Fruit fly (Drosophila melanogaster) whole organism, embryonic: ENCODE results near the gene wds.

ENCODE experiments used
- Atf-2 ChIP-seq: fragments of 200-800 bp; sonication (Bioruptor generic); optimal IDR thresholded peaks from 2 replicates; lab custom pipeline; 2016; ENCODE audit warnings: missing biosample characterization, missing genetic modification characterization
- CG10209 ChIP-seq: fragments of 200-800 bp; sonication (Bioruptor generic); optimal IDR thresholded peaks from 3 replicates; lab custom pipeline; 2017; ENCODE audit warnings: missing biosample characterization, mild to moderate bottlenecking, missing genetic modification characterization, missing genetic modification reagents
- CG10366 ChIP-seq: fragments of 200-800 bp; sonication (Bioruptor generic); IDR thresholded peaks from 2 replicates; pipeline ENCODE4 v1.3.6; 2022; ENCODE audit warnings: missing biosample characterization, missing genetic modification characterization
- CG11504 ChIP-seq: fragments of 200-800 bp; sonication (Bioruptor generic); optimal IDR thresholded peaks from 3 replicates; lab custom pipeline; 2019; ENCODE audit warnings: missing biosample characterization, mild to moderate bottlenecking, missing genetic modification characterization, moderate library complexity
- CG12391 ChIP-seq: fragments of 200-800 bp; sonication (Bioruptor generic); optimal IDR thresholded peaks from 3 replicates; lab custom pipeline; 2018; ENCODE audit warnings: missing biosample characterization, mild to moderate bottlenecking, missing genetic modification characterization, moderate library complexity
- CG13424 ChIP-seq: fragments of 200-800 bp; sonication (Bioruptor generic); optimal IDR thresholded peaks from 2 replicates; lab custom pipeline; 2019; ENCODE audit warnings: missing biosample characterization, mild to moderate bottlenecking, missing genetic modification characterization, moderate library complexity
- CG13775 ChIP-seq: fragments of 200-800 bp; sonication (Bioruptor generic); optimal IDR thresholded peaks from 3 replicates; lab custom pipeline; 2017; ENCODE audit warnings: missing biosample characterization, mild to moderate bottlenecking, missing genetic modification characterization
- CG16863 ChIP-seq: fragments of 200-800 bp; sonication (Bioruptor generic); optimal IDR thresholded peaks from 3 replicates; lab custom pipeline; 2016; ENCODE audit warnings: missing biosample characterization, missing genetic modification characterization
- CG17612 ChIP-seq: fragments of 200-800 bp; sonication (Bioruptor generic); IDR thresholded peaks from 2 replicates; pipeline ENCODE4 v1.3.6; 2022; ENCODE audit warnings: missing biosample characterization, missing genetic modification characterization
- CG2712 ChIP-seq: fragments of 200-800 bp; optimal IDR thresholded peaks from 3 replicates; lab custom pipeline; 2019; ENCODE audit warnings: missing biosample characterization, mild to moderate bottlenecking, missing genetic modification characterization, moderate library complexity
- CG4617 ChIP-seq: fragments of 200-800 bp; sonication (Bioruptor generic); optimal IDR thresholded peaks from 3 replicates; lab custom pipeline; 2016; ENCODE audit warnings: missing biosample characterization, missing genetic modification characterization, borderline replicate concordance
- CG6791 ChIP-seq: fragments of 200-800 bp; sonication (Bioruptor generic); IDR thresholded peaks from 3 replicates; pipeline ENCODE4 v1.3.6; 2022; ENCODE audit warnings: missing biosample characterization, missing genetic modification characterization; ENCODE audit not compliant: partially characterized antibody
- CG7839 ChIP-seq: fragments of 200-800 bp; sonication (Bioruptor generic); optimal IDR thresholded peaks from 3 replicates; lab custom pipeline; 2018; ENCODE audit warnings: missing biosample characterization, mild to moderate bottlenecking, missing genetic modification characterization, moderate library complexity
- CG9727 ChIP-seq: fragments of 200-800 bp; sonication (Bioruptor generic); optimal IDR thresholded peaks from 3 replicates; lab custom pipeline; 2017; ENCODE audit warnings: missing biosample characterization, mild to moderate bottlenecking, missing genetic modification characterization
- CG9817 ChIP-seq: fragments of 200-800 bp; sonication (Bioruptor generic); optimal IDR thresholded peaks from 2 replicates; lab custom pipeline; 2018; ENCODE audit warnings: missing biosample characterization, mild to moderate bottlenecking, missing genetic modification characterization, moderate library complexity
- CG9932 ChIP-seq: fragments of 200-800 bp; sonication (Bioruptor generic); IDR thresholded peaks from 2 replicates; pipeline ENCODE4 v1.3.6; 2022; ENCODE audit warnings: missing biosample characterization, missing genetic modification characterization
- Deaf1 ChIP-seq: fragments of 200-800 bp; optimal IDR thresholded peaks from 3 replicates; lab custom pipeline; 2019; ENCODE audit warnings: missing biosample characterization, mild to moderate bottlenecking, missing genetic modification characterization, moderate library complexity
- H2.0 ChIP-seq: fragments of 200-800 bp; sonication (Bioruptor generic); IDR thresholded peaks from 2 replicates; pipeline ENCODE4 v1.3.6; 2022; ENCODE audit warnings: missing biosample characterization, missing genetic modification characterization
- Hr39 ChIP-seq: fragments of >200 bp; optimal IDR thresholded peaks from 2 replicates; lab custom pipeline; 2017
- Hr51 ChIP-seq, 2 experiments: fragments of 200-800 bp; sonication (Bioruptor generic); optimal IDR thresholded peaks; 2 replicates in 1 of 2; 3 replicates in 1 of 2; lab custom pipeline; 2016 to 2018; ENCODE audit warnings: missing biosample characterization in 2 of 2, missing genetic modification characterization in 2 of 2, mild to moderate bottlenecking in 1 of 2, moderate library complexity in 1 of 2
- Lpt ChIP-seq: fragments of >200 bp; optimal IDR thresholded peaks from 2 replicates; lab custom pipeline; 2018; ENCODE audit warnings: missing biosample characterization, missing genetic modification characterization
- Meics ChIP-seq: fragments of 200-800 bp; sonication (Bioruptor generic); optimal IDR thresholded peaks from 2 replicates; lab custom pipeline; 2017; ENCODE audit warnings: missing biosample characterization, mild to moderate bottlenecking, missing genetic modification characterization
- Nf-YB ChIP-seq: fragments of 200-800 bp; sonication (Bioruptor generic); optimal IDR thresholded peaks from 3 replicates; lab custom pipeline; 2019; ENCODE audit warnings: missing biosample characterization, mild to moderate bottlenecking, missing genetic modification characterization, moderate library complexity
- Nf-YC ChIP-seq: fragments of 200-800 bp; optimal IDR thresholded peaks from 3 replicates; lab custom pipeline; 2019; ENCODE audit warnings: missing biosample characterization, mild to moderate bottlenecking, missing genetic modification characterization, moderate library complexity
- Optix ChIP-seq: fragments of 200-800 bp; sonication (Bioruptor generic); IDR thresholded peaks from 3 replicates; pipeline ENCODE4 v1.3.6; 2022; ENCODE audit warnings: missing biosample characterization, missing genetic modification characterization
- Sox100B ChIP-seq: fragments of 200-800 bp; sonication (Bioruptor generic); optimal IDR thresholded peaks from 3 replicates; lab custom pipeline; 2018; ENCODE audit warnings: missing biosample characterization, mild to moderate bottlenecking, missing genetic modification characterization
- bowl ChIP-seq: fragments of 200-800 bp; sonication (Bioruptor generic); IDR thresholded peaks from 2 replicates; pipeline ENCODE4 v1.3.6; 2022; ENCODE audit warnings: missing biosample characterization, missing genetic modification characterization
- danr ChIP-seq: fragments of 200-800 bp; sonication (Bioruptor generic); IDR thresholded peaks from 2 replicates; pipeline ENCODE4 v1.3.6; 2022; ENCODE audit warnings: missing biosample characterization, missing genetic modification characterization
- dysf ChIP-seq: fragments of 200-800 bp; sonication (Bioruptor generic); IDR thresholded peaks from 3 replicates; pipeline ENCODE4 v1.3.6; 2022; ENCODE audit warnings: missing biosample characterization, missing genetic modification characterization
- gsb-n ChIP-seq: fragments of 200-800 bp; sonication (Bioruptor generic); optimal IDR thresholded peaks from 3 replicates; lab custom pipeline; 2018; ENCODE audit warnings: missing biosample characterization, mild to moderate bottlenecking, missing genetic modification characterization
- gt ChIP-seq: fragments of 200-800 bp; sonication (Bioruptor generic); IDR thresholded peaks from 2 replicates; pipeline ENCODE4 v1.3.6; 2022; ENCODE audit warnings: missing biosample characterization, missing genetic modification characterization
- ind ChIP-seq: fragments of 200-800 bp; sonication (Bioruptor generic); optimal IDR thresholded peaks from 3 replicates; lab custom pipeline; 2016; ENCODE audit warnings: missing biosample characterization, missing genetic modification characterization
- lilli ChIP-seq: fragments of 200-800 bp; sonication (Bioruptor generic); optimal IDR thresholded peaks from 3 replicates; lab custom pipeline; 2016; ENCODE audit warnings: missing biosample characterization, missing genetic modification characterization
- lmd ChIP-seq: fragments of 200-800 bp; sonication (Bioruptor generic); IDR thresholded peaks from 2 replicates; pipeline ENCODE4 v1.3.6; 2022; ENCODE audit warnings: missing biosample characterization, missing genetic modification characterization
- mam ChIP-seq: fragments of 200-800 bp; sonication (Bioruptor generic); optimal IDR thresholded peaks from 3 replicates; lab custom pipeline; 2016; ENCODE audit warnings: missing biosample characterization, missing genetic modification characterization
- nom ChIP-seq: fragments of 200-800 bp; sonication (Bioruptor generic); optimal IDR thresholded peaks from 2 replicates; lab custom pipeline; 2017; ENCODE audit warnings: missing biosample characterization, missing genetic modification characterization, mild to moderate bottlenecking, moderate library complexity, missing genetic modification reagents
- odd ChIP-seq: fragments of 200-800 bp; sonication (Bioruptor generic); optimal IDR thresholded peaks from 2 replicates; lab custom pipeline; 2017; ENCODE audit warnings: missing biosample characterization, mild to moderate bottlenecking, missing genetic modification characterization
- phol ChIP-seq: fragments of 200-800 bp; sonication (Bioruptor generic); optimal IDR thresholded peaks from 3 replicates; lab custom pipeline; 2018; ENCODE audit warnings: missing biosample characterization, mild to moderate bottlenecking, missing genetic modification characterization, moderate library complexity
- sc ChIP-seq, 3 experiments: fragments of >200 bp in 2 of 3; fragments of 200-800 bp in 1 of 3; sonication (Bioruptor generic) in 1 of 3; optimal IDR thresholded peaks; 2 replicates in 2 of 3; 3 replicates in 1 of 3; lab custom pipeline; 2017; ENCODE audit warnings: mild to moderate bottlenecking in 1 of 3, missing biosample characterization in 1 of 3, missing genetic modification characterization in 1 of 3, missing genetic modification reagents in 1 of 3
- sens ChIP-seq: fragments of 200-800 bp; sonication (Bioruptor generic); peaks from one replicate; lab custom pipeline; 2016; ENCODE audit warnings: missing biosample characterization, missing genetic modification characterization
- vnd ChIP-seq: fragments of 200-800 bp; sonication (Bioruptor generic); IDR thresholded peaks from 3 replicates; pipeline ENCODE4 v1.3.6; 2022; ENCODE audit warnings: missing biosample characterization, missing genetic modification characterization; ENCODE audit not compliant: partially characterized antibody
- zf30C ChIP-seq: fragments of 200-800 bp; sonication (Bioruptor generic); optimal IDR thresholded peaks from 3 replicates; lab custom pipeline; 2018; ENCODE audit warnings: missing biosample characterization, mild to moderate bottlenecking, missing genetic modification characterization

The wds gene

DNA sequence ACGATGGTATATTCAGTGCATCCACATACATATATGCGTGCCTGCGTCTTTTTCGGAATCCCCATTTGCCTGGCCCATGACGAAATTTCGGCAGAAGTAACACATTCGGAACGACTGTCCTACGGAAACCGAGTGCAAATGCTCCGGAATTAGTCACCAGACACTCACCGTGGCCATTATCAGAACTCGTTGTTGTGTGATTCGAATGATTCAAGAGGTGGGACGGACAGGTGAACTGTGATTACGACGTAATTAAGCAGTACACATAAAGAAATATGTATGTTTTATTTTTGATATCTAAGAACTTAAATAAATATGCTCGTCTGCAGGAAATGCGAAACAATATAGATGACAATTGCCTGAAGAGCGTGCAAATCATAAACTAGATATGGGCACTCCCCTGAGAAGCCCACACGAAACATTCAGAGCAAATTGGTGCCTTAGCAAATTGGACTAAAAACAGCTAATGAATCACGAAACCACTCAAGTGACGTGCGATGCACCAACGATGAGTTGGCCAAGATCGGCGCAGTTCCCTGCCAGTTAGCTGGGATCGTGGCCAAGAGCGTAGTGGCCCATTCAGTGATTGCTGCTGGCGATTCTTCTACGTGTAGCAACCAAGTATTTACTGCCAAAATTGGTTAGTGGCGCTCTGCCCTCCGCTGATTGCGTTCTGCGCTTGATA, 5.7 kb downstream of the wds start (continued):
- no peak for TF ChIP-seq sc (optimal IDR thresholded peaks at IDR 0.05; lab: Kevin White, UChicago)
- TF ChIP-seq sc (GFP tag; optimal IDR thresholded peaks at IDR 0.05; lab: Kevin White, UChicago): no peak
- TF ChIP-seq sens: no peak
- peak; percentile 28 for TF ChIP-seq CG12391 (tag; lab: Kevin White, UChicago)
- no peak for TF ChIP-seq Lpt (GFP tag; lab: Kevin White, UChicago)
- TF ChIP-seq CG9727 (GFP tag; lab: Kevin White, UChicago): peak; percentile 57
- TF ChIP-seq Nf-YB (GFP tag; lab: Kevin White, UChicago): no peak
- no peak for TF ChIP-seq Optix (GFP tag; lab: Robert Waterston, UW)
- no peak for TF ChIP-seq Atf-2 (GFP tag; lab: Kevin White, UChicago)
- TF ChIP-seq CG9817 (tag; lab: Kevin White, UChicago): peak; percentile 28
- TF ChIP-seq danr (GFP tag; lab: Robert Waterston, UW): no peak
- no peak for TF ChIP-seq vnd (GFP tag; lab: Robert Waterston, UW)
- TF ChIP-seq lilli (GFP tag; lab: Kevin White, UChicago): peak; percentile 30
- TF ChIP-seq bowl (GFP tag; lab: Robert Waterston, UW): no peak
- no peak for TF ChIP-seq Deaf1 (tag; lab: Kevin White, UChicago)
- peak; percentile 56 for TF ChIP-seq CG11504 (tag; lab: Kevin White, UChicago)
- peak; percentile 26 for TF ChIP-seq zf30C (GFP tag; lab: Kevin White, UChicago)
- TF ChIP-seq lmd (GFP tag; lab: Robert Waterston, UW): peak; percentile 28; the same call in 1 of the 2 replicates
- TF ChIP-seq CG17612 (GFP tag; lab: Robert Waterston, UW): 0 out of 2 replicates have a peak, but pooled peaks have one; percentile 32
- peak; percentile 72 for TF ChIP-seq Meics
- peak; percentile 22 for TF ChIP-seq ind (GFP tag; lab: Kevin White, UChicago)
- TF ChIP-seq CG9932: peak; percentile 38; the same call in 1 of the 2 replicates
- TF ChIP-seq Hr39 (lab: Kevin White, UChicago): no peak
- TF ChIP-seq CG7839 (tag; lab: Kevin White, UChicago): peak; percentile 47
- TF ChIP-seq gt: no peak
- TF ChIP-seq Sox100B: peak; percentile 24
- TF ChIP-seq CG10366 (GFP tag; lab: Robert Waterston, UW): no peak
- peak; percentile 34 for TF ChIP-seq CG13424
- TF ChIP-seq CG4617 (GFP tag; lab: Kevin White, UChicago): no peak
- peak; percentile 45 for TF ChIP-seq CG10209 (GFP tag; lab: Kevin White, UChicago)
- peak in 1 of 2 experiments; percentile 48 for TF ChIP-seq Hr51 (GFP tag; optimal IDR thresholded peaks at IDR 0.05; lab: Kevin White, UChicago)
- TF ChIP-seq odd (GFP tag; lab: Kevin White, UChicago): no peak
- peak; percentile 14 for TF ChIP-seq CG2712
- peak; percentile 6 for TF ChIP-seq phol (tag; lab: Kevin White, UChicago)
- TF ChIP-seq CG13775: peak; percentile 21
- peak; percentile 9 for TF ChIP-seq Nf-YC (tag; lab: Kevin White, UChicago)
- peak; percentile 56; the same call in 2 of the 3 replicates for TF ChIP-seq dysf (GFP tag; lab: Robert Waterston, UW)
- TF ChIP-seq H2.0 (GFP tag; lab: Robert Waterston, UW): no peak
- TF ChIP-seq CG16863 (GFP tag; lab: Kevin White, UChicago): no peak
- no peak for TF ChIP-seq mam (GFP tag; lab: Kevin White, UChicago)

- TF ChIP-seq CG6791 (GFP tag; lab: Robert Waterston, UW): no peak
- TF ChIP-seq gsb-n: no peak
- TF ChIP-seq nom: peak; percentile 66
Observed at dm6 chrX:2592243-2592642, 6.5 kb downstream of the wds start.
